Fruit fly (Drosophila melanogaster): ENCODE results near the gene CG12299.

The CG12299 gene

DNA sequence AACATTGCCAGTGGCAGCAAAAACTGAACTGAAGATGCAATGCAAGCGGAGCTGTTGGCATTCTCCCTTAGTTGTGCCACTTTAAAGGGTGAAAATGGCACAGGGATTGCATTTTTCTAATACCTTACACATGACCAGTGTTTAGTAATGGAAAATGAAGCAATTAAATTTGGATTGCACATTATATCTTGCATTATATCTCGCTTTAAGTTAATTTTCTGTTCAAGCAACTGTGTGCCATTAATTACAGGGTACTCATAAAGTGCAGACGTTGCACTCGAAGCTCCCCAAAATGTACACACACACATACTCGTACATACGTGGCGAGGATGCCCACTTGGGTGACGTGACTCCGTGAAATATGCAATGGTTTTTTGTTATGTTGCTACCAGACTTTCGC, 22.5 kb downstream of the CG12299 start (continued):
- TF ChIP-seq CG4318 (GFP tag; optimal IDR thresholded peaks at IDR 0.05) (no peak), Hr38 (GFP tag; optimal IDR thresholded peaks at IDR 0.05) (no peak), Sox15 (GFP tag; optimal IDR thresholded peaks at IDR 0.05) (peak; percentile 20), Hr4 (GFP tag; optimal IDR thresholded peaks at IDR 0.05) (peak; percentile 26), esn (GFP tag; optimal IDR thresholded peaks at IDR 0.05) (peak; percentile 46), CG1621 (tag; optimal IDR thresholded peaks at IDR 0.05) (peak; percentile 32), CG10631 (GFP tag; optimal IDR thresholded peaks at IDR 0.05) (peak; percentile 53), Sox14 (GFP tag; optimal IDR thresholded peaks at IDR 0.05) (peak; percentile 51), dac (GFP tag; optimal IDR thresholded peaks at IDR 0.05) (no peak), CG3032 (tag; optimal IDR thresholded peaks at IDR 0.05) (peak; percentile 38), CG3919 (GFP tag; optimal IDR thresholded peaks at IDR 0.05) (peak; percentile 56)

DNA sequence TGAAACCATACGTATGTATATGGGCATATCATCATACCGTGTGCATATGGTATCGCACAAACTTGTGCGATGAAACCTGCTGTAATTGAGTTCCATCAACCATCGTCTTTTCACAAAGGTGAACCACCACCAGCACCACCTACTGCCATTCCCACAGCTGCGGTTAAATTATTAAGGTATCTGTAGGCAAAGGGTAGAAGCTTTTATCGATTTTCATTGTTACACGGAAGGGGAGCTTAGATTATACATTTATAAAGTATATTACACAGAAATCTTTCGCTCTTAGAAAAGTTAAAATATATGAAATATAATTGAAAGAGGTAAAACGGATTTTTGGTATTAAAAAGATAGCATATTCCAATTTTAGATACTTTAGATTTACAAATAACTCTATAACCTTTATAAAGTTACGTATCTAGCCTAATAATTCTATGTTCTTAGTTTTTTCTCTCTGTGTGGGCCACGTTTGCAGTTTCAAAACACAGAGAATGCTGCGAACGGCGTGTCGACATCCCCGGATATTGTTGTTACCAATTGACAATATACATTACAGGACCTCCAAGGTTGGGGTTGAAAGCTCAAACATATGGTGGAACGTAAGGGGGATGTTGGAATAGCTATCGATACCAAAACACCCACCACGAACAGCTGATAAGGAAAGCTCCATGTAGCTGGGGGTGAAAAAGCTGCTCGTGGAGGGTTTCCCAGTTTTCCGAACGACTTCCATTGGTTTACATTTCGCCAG, 23.4 kb downstream of the CG12299 start, which contains the start of gene CG6495:
TSS of gene CG6495 (plus strand) at position 695 of the 745 bp plus-strand sequence.
- TF ChIP-seq Eip93F (GFP tag; optimal IDR thresholded peaks at IDR 0.05) (no peak), cyc (GFP tag; optimal IDR thresholded peaks at IDR 0.05) (no peak), OdsH (GFP tag; optimal IDR thresholded peaks at IDR 0.05) (peak; percentile 44), Lpt (GFP tag; optimal IDR thresholded peaks at IDR 0.05) (no peak), eg (GFP tag; IDR thresholded peaks at IDR 0.05) (no peak), spab (GFP tag; optimal IDR thresholded peaks at IDR 0.05) (no peak), Hr38 (GFP tag; optimal IDR thresholded peaks at IDR 0.05) (no peak), lz (GFP tag; optimal IDR thresholded peaks at IDR 0.05) (no peak), fkh (GFP tag; optimal IDR thresholded peaks at IDR 0.05) (no peak), CG15336 (GFP tag; IDR thresholded peaks at IDR 0.05) (no peak), salr (GFP tag; optimal IDR thresholded peaks at IDR 0.05) (no peak), CG34406 (GFP tag; optimal IDR thresholded peaks at IDR 0.05) (peak; percentile 2), CG9139 (GFP tag; optimal IDR thresholded peaks at IDR 0.05) (no peak), CG6276 (GFP tag; optimal IDR thresholded peaks at IDR 0.05) (no peak), Ets21C (GFP tag; optimal IDR thresholded peaks at IDR 0.05) (no peak), fd85E (GFP tag; optimal IDR thresholded peaks at IDR 0.05) (no peak), pdm3 (GFP tag; optimal IDR thresholded peaks at IDR 0.05) (peak; percentile 28), svp (GFP tag) (no peak), CG8119 (GFP tag; IDR thresholded peaks at IDR 0.05) (no peak), acj6 (GFP tag; optimal IDR thresholded peaks at IDR 0.05) (peak; percentile 36), dac (GFP tag; optimal IDR thresholded peaks at IDR 0.05) (no peak), Ets96B (tag; optimal IDR thresholded peaks at IDR 0.05) (peak; percentile 46), CG16779 (tag; optimal IDR thresholded peaks at IDR 0.05) (no peak), CG31627 (GFP tag; optimal IDR thresholded peaks at IDR 0.05) (no peak), CG11762 (GFP tag; optimal IDR thresholded peaks at IDR 0.05; ENCODE audit: insufficient read depth) (no peak), CG4318 (GFP tag; optimal IDR thresholded peaks at IDR 0.05) (no peak), CG7368 (GFP tag; optimal IDR thresholded peaks at IDR 0.05) (no peak), Gug (GFP tag; IDR thresholded peaks at IDR 0.05) (no peak), CG11294 (GFP tag; IDR thresholded peaks at IDR 0.05) (no peak), topi (GFP tag; optimal IDR thresholded peaks at IDR 0.05) (peak; percentile 14), CG10631 (GFP tag; optimal IDR thresholded peaks at IDR 0.05) (no peak), fd59A (GFP tag; optimal IDR thresholded peaks at IDR 0.05) (no peak), Sox15 (GFP tag; optimal IDR thresholded peaks at IDR 0.05) (no peak), CG10669 (GFP tag; optimal IDR thresholded peaks at IDR 0.05) (no peak), ss (GFP tag; optimal IDR thresholded peaks at IDR 0.05) (peak in 1 of 2 experiments; percentile 8), esn (GFP tag; optimal IDR thresholded peaks at IDR 0.05) (peak; percentile 50), CG6808 (GFP tag; optimal IDR thresholded peaks at IDR 0.05) (no peak), Hr4 (GFP tag; optimal IDR thresholded peaks at IDR 0.05) (peak; percentile 27), achi (GFP tag; optimal IDR thresholded peaks at IDR 0.05) (no peak), CG1621 (tag; optimal IDR thresholded peaks at IDR 0.05) (no peak), CG11902 (GFP tag; optimal IDR thresholded peaks at IDR 0.05) (no peak), CG6792 (GFP tag; optimal IDR thresholded peaks at IDR 0.05) (peak; percentile 16), vri (GFP tag; optimal IDR thresholded peaks at IDR 0.05) (no peak), CG32006 (GFP tag; optimal IDR thresholded peaks at IDR 0.05) (peak; percentile 39), dsx (GFP tag; optimal IDR thresholded peaks at IDR 0.05; ENCODE audit: poor library complexity, severe bottlenecking) (peak; percentile 29)
